Worm (Caenorhabditis elegans): ENCODE measurements around the gene ccz-1.

ccz-1 gene

DNA sequence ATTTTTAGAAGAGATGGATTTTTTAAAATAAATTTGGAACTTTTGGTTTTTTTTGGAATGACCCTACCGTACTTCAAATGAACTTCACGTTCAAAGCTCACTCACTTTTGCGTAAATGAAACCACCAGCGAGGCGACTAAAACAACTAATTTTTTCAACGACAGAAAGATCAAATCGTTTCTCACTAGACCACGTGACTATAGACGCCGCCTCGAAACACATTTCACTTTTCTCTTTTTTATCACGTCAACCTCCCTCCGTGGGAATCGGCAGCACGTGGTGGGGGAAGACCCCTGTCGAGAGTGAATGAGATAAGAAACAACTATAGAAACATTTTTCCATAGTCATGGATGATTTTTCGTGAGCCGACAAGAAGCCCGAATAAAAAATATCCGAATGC lies 21.4 kb upstream of the ccz-1 start (continued):
- TF ChIP-seq ets-5 (GFP tag; IDR thresholded peaks at IDR 0.05): no peak

DNA sequence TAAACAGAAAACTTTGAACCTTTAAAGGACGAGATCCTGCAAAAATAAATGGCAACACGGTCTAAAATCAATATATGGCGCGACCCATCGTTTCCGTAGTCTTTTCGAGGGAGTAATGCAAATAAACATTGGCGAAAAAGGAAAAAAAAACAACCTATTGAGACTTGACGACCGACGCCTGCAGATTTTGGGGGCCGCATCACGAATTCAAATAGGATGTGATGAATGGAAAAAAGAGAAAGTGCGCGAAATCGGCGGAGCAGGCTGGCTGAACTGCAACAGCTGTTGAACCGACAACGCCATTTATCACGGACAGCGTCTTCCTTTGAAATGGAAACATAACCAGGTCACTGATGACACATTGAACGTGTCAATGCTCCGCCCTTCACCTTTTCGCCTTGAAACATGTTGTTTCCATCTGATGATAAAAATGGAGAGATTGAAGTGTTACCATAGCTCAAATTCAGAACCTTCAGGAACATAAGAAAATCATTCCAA lies 20.8 kb upstream of the ccz-1 start:
- TF ChIP-seq blmp-1 (tag; optimal IDR thresholded peaks at IDR 0.05) (peak; percentile 75), lin-14 (GFP tag; optimal IDR thresholded peaks at IDR 0.05) (peak; percentile 39), unc-86 (tag; optimal IDR thresholded peaks at IDR 0.05) (no peak), nhr-19 (GFP tag; conservative IDR thresholded peaks at IDR 0.05) (no peak; the same call in 1 of the 2 replicates), efl-1 (optimal IDR thresholded peaks at IDR 0.05) (no peak), efl-1 (GFP tag; optimal IDR thresholded peaks at IDR 0.05 in 1 of 2) (peak in 1 of 2 experiments; percentile 93), C04F5.9 (tag; optimal IDR thresholded peaks at IDR 0.05) (no peak), irx-1 (tag; optimal IDR thresholded peaks at IDR 0.05) (no peak), zip-4 (GFP tag; optimal IDR thresholded peaks at IDR 0.05) (no peak), sox-4 (tag; optimal IDR thresholded peaks at IDR 0.05) (no peak), hlh-17 (GFP tag; optimal IDR thresholded peaks at IDR 0.05; ENCODE audit: borderline replicate concordance) (no peak), grh-1 (GFP tag; IDR thresholded peaks at IDR 0.05) (no peak), rnt-1 (tag; optimal IDR thresholded peaks at IDR 0.05) (peak; percentile 76), hpl-2 (GFP tag; optimal IDR thresholded peaks at IDR 0.05) (no peak), dpl-1 (GFP tag; optimal IDR thresholded peaks at IDR 0.05) (peak in 1 of 3 experiments; percentile 34)

DNA sequence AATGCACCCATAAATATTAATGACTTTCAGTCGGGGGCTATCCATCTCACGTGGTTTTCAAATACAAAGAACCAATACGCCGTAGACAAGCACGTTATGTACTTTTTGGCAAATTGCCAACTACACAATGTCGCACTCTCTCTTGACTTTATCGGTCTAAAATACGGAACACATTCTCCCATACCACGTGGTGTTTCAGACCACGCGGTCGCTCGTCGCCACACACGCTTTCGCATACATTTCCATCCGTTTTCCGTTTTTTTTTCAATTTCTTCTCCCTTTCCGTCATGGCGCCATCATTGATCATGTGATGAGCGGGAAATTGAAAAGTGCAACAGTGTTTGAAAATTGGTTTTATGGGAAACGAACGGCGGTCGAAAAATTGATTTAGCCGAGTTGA lies 20.1 kb upstream of the ccz-1 start:
- TF ChIP-seq hpl-2 (GFP tag; optimal IDR thresholded peaks at IDR 0.05) (peak; percentile 63), elt-2 (tag; optimal IDR thresholded peaks at IDR 0.05) (peak; percentile 93), isw-1 (GFP tag; IDR thresholded peaks at IDR 0.05) (peak; percentile 22; the same call in 1 of the 2 replicates), swsn-7 (tag; optimal IDR thresholded peaks at IDR 0.05) (peak; percentile 69), nhr-28 (tag; optimal IDR thresholded peaks at IDR 0.05) (no peak), Y116A8C.19 (tag; optimal IDR thresholded peaks at IDR 0.05; ENCODE audit: borderline replicate concordance) (no peak), fkh-10 (GFP tag; optimal IDR thresholded peaks at IDR 0.05) (no peak), unc-86 (tag; optimal IDR thresholded peaks at IDR 0.05) (peak; percentile 38), lin-39 (tag; optimal IDR thresholded peaks at IDR 0.05) (no peak), nhr-12 (tag; optimal IDR thresholded peaks at IDR 0.05) (no peak), nhr-19 (GFP tag; conservative IDR thresholded peaks at IDR 0.05) (peak; percentile 91), nhr-71 (tag; optimal IDR thresholded peaks at IDR 0.05) (peak; percentile 98), egl-13 (tag; optimal IDR thresholded peaks at IDR 0.05) (peak; percentile 52), grh-1 (GFP tag; IDR thresholded peaks at IDR 0.05) (peak; percentile 83), blmp-1 (tag; optimal IDR thresholded peaks at IDR 0.05) (peak; percentile 97), pqm-1 (tag; optimal IDR thresholded peaks at IDR 0.05) (no peak), ceh-63 (GFP tag; optimal IDR thresholded peaks at IDR 0.05) (peak; percentile 5), nhr-76 (tag; optimal IDR thresholded peaks at IDR 0.05) (no peak), lsy-2 (tag; optimal IDR thresholded peaks at IDR 0.05) (peak; percentile 69 to 72), dsc-1 (tag; optimal IDR thresholded peaks at IDR 0.05) (peak; percentile 53), ztf-4 (tag; optimal IDR thresholded peaks at IDR 0.05) (peak; percentile 83), unc-62 (GFP tag; optimal IDR thresholded peaks at IDR 0.05) (no peak), efl-1 (optimal IDR thresholded peaks at IDR 0.05) (peak; percentile 43 to 65), efl-1 (GFP tag; optimal IDR thresholded peaks at IDR 0.05 in 1 of 2) (peak; percentile 64 to 95), xbp-1 (tag; optimal IDR thresholded peaks at IDR 0.05) (peak; percentile 57), hlh-17 (GFP tag; optimal IDR thresholded peaks at IDR 0.05; ENCODE audit: borderline replicate concordance) (no peak), C16A3.4 (tag; optimal IDR thresholded peaks at IDR 0.05) (peak; percentile 65), skn-1 (tag; optimal IDR thresholded peaks at IDR 0.05) (peak; percentile 70), lin-35 (GFP tag; optimal IDR thresholded peaks at IDR 0.05) (peak; percentile 49 to 90), snu-23 (GFP tag; optimal IDR thresholded peaks at IDR 0.05) (peak; percentile 95), nhr-47 (tag; optimal IDR thresholded peaks at IDR 0.05) (peak; percentile 91), tbx-2 (tag; optimal IDR thresholded peaks at IDR 0.05) (peak; percentile 91), nhr-90 (tag; optimal IDR thresholded peaks at IDR 0.05; ENCODE audit: poor library complexity) (peak; percentile 94), F16B12.6 (tag; optimal IDR thresholded peaks at IDR 0.05) (no peak), mdl-1 (tag; optimal IDR thresholded peaks at IDR 0.05) (peak in 1 of 2 experiments; percentile 99), mep-1 (tag; optimal IDR thresholded peaks at IDR 0.05) (peak; percentile 83), nhr-77 (tag; optimal IDR thresholded peaks at IDR 0.05) (no peak), fkh-8 (tag; optimal IDR thresholded peaks at IDR 0.05) (peak; percentile 72), nhr-11 (tag; optimal IDR thresholded peaks at IDR 0.05) (no peak), ets-5 (GFP tag; IDR thresholded peaks at IDR 0.05) (no peak), vab-15 (tag; optimal IDR thresholded peaks at IDR 0.05) (no peak)
